Fruit fly (Drosophila melanogaster) whole organism, embryonic: ENCODE data around the gene Cdc7.

Experiments used
- Abd-B ChIP-seq: fragments of 200-800 bp; sonication (Bioruptor generic); optimal IDR thresholded peaks from 2 replicates; lab custom pipeline; 2018; ENCODE audit warnings: missing biosample characterization, mild to moderate bottlenecking, missing genetic modification characterization, moderate library complexity
- Antp ChIP-seq: fragments of 200-800 bp; sonication (Bioruptor generic); optimal IDR thresholded peaks from 3 replicates; lab custom pipeline; 2016; ENCODE audit warnings: missing biosample characterization, missing genetic modification characterization
- Atf6 ChIP-seq: fragments of 200-800 bp; sonication (Bioruptor generic); IDR thresholded peaks from 2 replicates; pipeline ENCODE4 v1.3.6; 2022; ENCODE audit warnings: missing biosample characterization, missing genetic modification characterization
- Blimp-1 ChIP-seq: fragments of 200-800 bp; sonication (Bioruptor generic); optimal IDR thresholded peaks from 3 replicates; lab custom pipeline; 2018; ENCODE audit warnings: missing biosample characterization, missing genetic modification characterization, mild to moderate bottlenecking, moderate library complexity, missing genetic modification reagents
- CG10147 ChIP-seq: fragments of 200-800 bp; sonication (Bioruptor generic); optimal IDR thresholded peaks from 2 replicates; lab custom pipeline; 2019; ENCODE audit warnings: missing biosample characterization, mild to moderate bottlenecking, missing genetic modification characterization, moderate library complexity
- CG10321 ChIP-seq: fragments of 200-800 bp; sonication (Bioruptor generic); IDR thresholded peaks from 2 replicates; pipeline ENCODE4 v1.3.6; 2022; ENCODE audit warnings: missing biosample characterization, missing genetic modification characterization
- CG10979 ChIP-seq: fragments of 200-800 bp; sonication (Bioruptor generic); optimal IDR thresholded peaks from 2 replicates; lab custom pipeline; 2018; ENCODE audit warnings: missing biosample characterization, mild to moderate bottlenecking, missing genetic modification characterization, moderate library complexity
- CG11085 ChIP-seq: fragments of 200-800 bp; sonication (Bioruptor generic); IDR thresholded peaks from 2 replicates; pipeline ENCODE4 v1.3.6; 2022; ENCODE audit warnings: missing biosample characterization, missing genetic modification characterization
- CG11456 ChIP-seq: fragments of 200-800 bp; sonication (Bioruptor generic); IDR thresholded peaks from 3 replicates; pipeline ENCODE4 v1.3.6; 2022; ENCODE audit warnings: missing biosample characterization, missing genetic modification characterization
- CG12071 ChIP-seq: fragments of 200-800 bp; sonication (Bioruptor generic); optimal IDR thresholded peaks from 3 replicates; lab custom pipeline; 2018; ENCODE audit warnings: missing biosample characterization, mild to moderate bottlenecking, missing genetic modification characterization
- CG12659 ChIP-seq: fragments of 200-800 bp; sonication (Bioruptor generic); optimal IDR thresholded peaks from 3 replicates; lab custom pipeline; 2017; ENCODE audit warnings: mild to moderate bottlenecking, missing biosample characterization, missing genetic modification reagents, missing genetic modification characterization
- CG13287 ChIP-seq: fragments of 200-800 bp; sonication (Bioruptor generic); IDR thresholded peaks from 2 replicates; pipeline ENCODE4 v1.3.6; 2022; ENCODE audit warnings: missing biosample characterization, missing genetic modification characterization; ENCODE audit not compliant: partially characterized antibody
- CG1832 ChIP-seq: fragments of 200-800 bp; sonication (Bioruptor generic); optimal IDR thresholded peaks from 2 replicates; lab custom pipeline; 2017; ENCODE audit warnings: missing biosample characterization, mild to moderate bottlenecking, missing genetic modification characterization, inconsistent platforms
- CG2712 ChIP-seq: fragments of 200-800 bp; optimal IDR thresholded peaks from 3 replicates; lab custom pipeline; 2019; ENCODE audit warnings: missing biosample characterization, mild to moderate bottlenecking, missing genetic modification characterization, moderate library complexity
- CG30403 ChIP-seq: fragments of 200-800 bp; sonication (Bioruptor generic); optimal IDR thresholded peaks from 3 replicates; lab custom pipeline; 2016; ENCODE audit warnings: missing biosample characterization, missing genetic modification characterization
- CG34376 ChIP-seq: fragments of 200-800 bp; sonication (Bioruptor generic); optimal IDR thresholded peaks from 2 replicates; lab custom pipeline; 2018; ENCODE audit warnings: missing biosample characterization, mild to moderate bottlenecking, missing genetic modification characterization
- CG3726 ChIP-seq: fragments of 200-800 bp; sonication (Bioruptor generic); IDR thresholded peaks from 3 replicates; pipeline ENCODE4, ENCODE4 v1.3.6; 2022; ENCODE audit warnings: missing biosample characterization, missing genetic modification characterization
- CG3847 ChIP-seq: fragments of 200-800 bp; sonication (Bioruptor generic); IDR thresholded peaks from 2 replicates; pipeline ENCODE4 v1.3.6; 2022; ENCODE audit warnings: missing biosample characterization, missing genetic modification characterization
- CG43689 ChIP-seq: fragments of 200-800 bp; sonication (Bioruptor generic); IDR thresholded peaks from 2 replicates; pipeline ENCODE4 v1.3.6; 2022; ENCODE audit warnings: missing biosample characterization, missing genetic modification characterization
- CG4707 ChIP-seq: fragments of 200-800 bp; sonication (Bioruptor generic); optimal IDR thresholded peaks from 2 replicates; lab custom pipeline; 2018; ENCODE audit warnings: missing biosample characterization, mild to moderate bottlenecking, missing genetic modification characterization, moderate library complexity
- CG9727 ChIP-seq: fragments of 200-800 bp; sonication (Bioruptor generic); optimal IDR thresholded peaks from 3 replicates; lab custom pipeline; 2017; ENCODE audit warnings: missing biosample characterization, mild to moderate bottlenecking, missing genetic modification characterization
- E2f1 ChIP-seq: fragments of 200-800 bp; sonication (Bioruptor generic); IDR thresholded peaks from 2 replicates; pipeline ENCODE4 v1.3.6; 2022; ENCODE audit warnings: missing biosample characterization, missing genetic modification characterization
- H2.0 ChIP-seq: fragments of 200-800 bp; sonication (Bioruptor generic); IDR thresholded peaks from 2 replicates; pipeline ENCODE4 v1.3.6; 2022; ENCODE audit warnings: missing biosample characterization, missing genetic modification characterization
- Lhr ChIP-seq: fragments of 200-800 bp; sonication (Bioruptor generic); optimal IDR thresholded peaks from 3 replicates; lab custom pipeline; 2017; ENCODE audit warnings: mild to moderate bottlenecking, missing biosample characterization, missing genetic modification reagents, missing genetic modification characterization
- MTF-1 ChIP-seq: fragments of 200-800 bp; sonication (Bioruptor generic); optimal IDR thresholded peaks from 2 replicates; lab custom pipeline; 2018; ENCODE audit warnings: missing biosample characterization, mild to moderate bottlenecking, missing genetic modification characterization, borderline replicate concordance
- Med ChIP-seq: fragments of 200-800 bp; sonication (Bioruptor generic); peaks from one replicate; lab custom pipeline; 2016; ENCODE audit warnings: missing biosample characterization, missing genetic modification characterization, mild to moderate bottlenecking, inconsistent platforms, moderate library complexity
- Meics ChIP-seq: fragments of 200-800 bp; sonication (Bioruptor generic); optimal IDR thresholded peaks from 2 replicates; lab custom pipeline; 2017; ENCODE audit warnings: missing biosample characterization, mild to moderate bottlenecking, missing genetic modification characterization
- NC2β ChIP-seq: fragments of 200-800 bp; sonication (Bioruptor generic); optimal IDR thresholded peaks from 2 replicates; lab custom pipeline; 2016; ENCODE audit warnings: missing biosample characterization, missing genetic modification characterization
- Pdp1 ChIP-seq, 2 experiments: fragments of 200-800 bp; sonication (Bioruptor generic); optimal IDR thresholded peaks; 3 replicates each; lab custom pipeline; 2016; ENCODE audit warnings: missing biosample characterization in 2 of 2, missing genetic modification characterization in 2 of 2, mild to moderate bottlenecking in 1 of 2, moderate library complexity in 1 of 2
- Rx ChIP-seq: fragments of 200-800 bp; sonication (Bioruptor generic); IDR thresholded peaks from 2 replicates; pipeline ENCODE4 v1.3.6; 2022; ENCODE audit warnings: missing biosample characterization, missing genetic modification characterization
- Sry-δ ChIP-seq: fragments of 200-800 bp; sonication (Bioruptor generic); optimal IDR thresholded peaks from 2 replicates; lab custom pipeline; 2016; ENCODE audit warnings: missing biosample characterization, missing genetic modification characterization
- Taf1 ChIP-seq: fragments of 200-800 bp; sonication (Bioruptor generic); IDR thresholded peaks from 2 replicates; pipeline ENCODE4 v1.3.6; 2022; ENCODE audit warnings: missing biosample characterization, missing genetic modification characterization
- bsh ChIP-seq, 2 experiments: fragments of 200-800 bp; sonication (Bioruptor generic); optimal IDR thresholded peaks; 2 replicates each; lab custom pipeline; 2017 to 2018; ENCODE audit warnings: mild to moderate bottlenecking in 2 of 2, missing biosample characterization in 2 of 2, missing genetic modification characterization in 2 of 2, moderate library complexity in 1 of 2
- da ChIP-seq: fragments of 200-800 bp; sonication (Bioruptor generic); optimal IDR thresholded peaks from 2 replicates; lab custom pipeline; 2016; ENCODE audit warnings: missing biosample characterization, missing genetic modification characterization
- dimm ChIP-seq: fragments of 200-800 bp; sonication (Bioruptor generic); IDR thresholded peaks from 2 replicates; pipeline ENCODE4 v1.3.6; 2022; ENCODE audit warnings: missing biosample characterization, missing genetic modification characterization
- eve ChIP-seq, 2 experiments: fragments of >200 bp; optimal IDR thresholded peaks; 2 replicates each; lab custom pipeline; 2017; ENCODE audit warnings: missing biosample characterization in 2 of 2, missing genetic modification characterization in 2 of 2
- gsb ChIP-seq: fragments of 200-800 bp; sonication (Bioruptor generic); IDR thresholded peaks from 2 replicates; pipeline ENCODE4 v1.3.6; 2022; ENCODE audit warnings: missing biosample characterization, missing genetic modification characterization
- ham ChIP-seq: fragments of 200-800 bp; sonication (Bioruptor generic); IDR thresholded peaks from 2 replicates; pipeline ENCODE4 v1.3.6; 2022; ENCODE audit warnings: missing biosample characterization, missing genetic modification characterization
- hb ChIP-seq: fragments of 200-800 bp; sonication (Bioruptor generic); IDR thresholded peaks from 3 replicates; pipeline ENCODE4 v1.3.6; 2022; ENCODE audit warnings: missing biosample characterization, missing genetic modification characterization; ENCODE audit not compliant: partially characterized antibody
- ken ChIP-seq: fragments of 200-800 bp; sonication (Bioruptor generic); IDR thresholded peaks from 3 replicates; pipeline ENCODE4 v1.3.6; 2022; ENCODE audit warnings: missing biosample characterization, missing genetic modification characterization
- lilli ChIP-seq: fragments of 200-800 bp; sonication (Bioruptor generic); optimal IDR thresholded peaks from 3 replicates; lab custom pipeline; 2016; ENCODE audit warnings: missing biosample characterization, missing genetic modification characterization
- lola ChIP-seq, 3 experiments: fragments of >200 bp in 2 of 3; fragments of 200-800 bp in 1 of 3; sonication (Bioruptor generic) in 1 of 3; optimal IDR thresholded peaks; 2 replicates each; lab custom pipeline; 2017 to 2019; ENCODE audit warnings: missing biosample characterization in 3 of 3, missing genetic modification characterization in 3 of 3, mild to moderate bottlenecking in 1 of 3, moderate library complexity in 1 of 3
- p53 ChIP-seq: fragments of 200-800 bp; sonication (Bioruptor generic); optimal IDR thresholded peaks from 2 replicates; lab custom pipeline; 2016; ENCODE audit warnings: missing biosample characterization, missing genetic modification characterization
- pita ChIP-seq: fragments of 200-800 bp; sonication (Bioruptor generic); optimal IDR thresholded peaks from 2 replicates; lab custom pipeline; 2017; ENCODE audit warnings: missing biosample characterization, mild to moderate bottlenecking, missing genetic modification characterization
- pzg ChIP-seq: fragments of 200-800 bp; sonication (Bioruptor generic); optimal IDR thresholded peaks from 3 replicates; lab custom pipeline; 2018; ENCODE audit warnings: missing biosample characterization, mild to moderate bottlenecking, missing genetic modification characterization, moderate library complexity
- rib ChIP-seq: fragments of 200-800 bp; sonication (Bioruptor generic); IDR thresholded peaks from 2 replicates; pipeline ENCODE4 v1.3.6; 2022; ENCODE audit warnings: missing biosample characterization, missing genetic modification characterization
- row ChIP-seq: fragments of 200-800 bp; sonication (Bioruptor generic); IDR thresholded peaks from 3 replicates; pipeline ENCODE4 v1.3.6; 2022; ENCODE audit warnings: missing biosample characterization, missing genetic modification characterization
- sqz ChIP-seq: fragments of 200-800 bp; sonication (Bioruptor generic); optimal IDR thresholded peaks from 3 replicates; lab custom pipeline; 2018; ENCODE audit warnings: missing biosample characterization, mild to moderate bottlenecking, missing genetic modification characterization
- usp ChIP-seq: fragments of >200 bp; optimal IDR thresholded peaks from 2 replicates; lab custom pipeline; 2017; ENCODE audit warnings: missing biosample characterization, missing genetic modification characterization
- z ChIP-seq: fragments of 200-800 bp; sonication (Bioruptor generic); IDR thresholded peaks from 3 replicates; pipeline ENCODE4 v1.3.6; 2022; ENCODE audit warnings: missing biosample characterization, missing genetic modification characterization

The Cdc7 gene

dm6 chrX:6677826-6678489, 23.6 kb downstream of the Cdc7 start, which contains the start of gene Fum1:
TSS of gene Fum1 (plus strand) at chrX:6678424.
- TF ChIP-seq CG4707 (GFP tag; lab: Kevin White, UChicago): no peak
- no peak for TF ChIP-seq eve (GFP tag; optimal IDR thresholded peaks at IDR 0.05; lab: Kevin White, UChicago)
- TF ChIP-seq CG9727 (GFP tag; lab: Kevin White, UChicago): no peak
- no peak for TF ChIP-seq sqz (GFP tag; lab: Kevin White, UChicago)
- TF ChIP-seq Lhr (GFP tag; lab: Kevin White, UChicago): no peak
- peak; percentile 96 for TF ChIP-seq Sry-δ
- TF ChIP-seq MTF-1 (GFP tag; lab: Kevin White, UChicago): no peak
- no peak for TF ChIP-seq H2.0 (GFP tag; lab: Robert Waterston, UW)
- TF ChIP-seq Med: peak; percentile 45
- no peak for TF ChIP-seq NC2β (GFP tag; lab: Kevin White, UChicago)
- no peak for TF ChIP-seq bsh (GFP tag; optimal IDR thresholded peaks at IDR 0.05; lab: Kevin White, UChicago)
- no peak for TF ChIP-seq CG43689 (GFP tag; lab: Robert Waterston, UW)
- peak; percentile 44 for TF ChIP-seq CG12659 (GFP tag; lab: Kevin White, UChicago)
- no peak for TF ChIP-seq z
- TF ChIP-seq Blimp-1: no peak
- no peak for TF ChIP-seq CG12071 (GFP tag; lab: Kevin White, UChicago)
- no peak for TF ChIP-seq Abd-B (GFP tag; lab: Kevin White, UChicago)
- no peak for TF ChIP-seq Meics
- peak; percentile 40 for TF ChIP-seq CG34376 (GFP tag; lab: Kevin White, UChicago)
- peak; percentile 78; the same call in 2 of the 3 replicates for TF ChIP-seq hb
- TF ChIP-seq CG3726: no peak
- peak; percentile 43 for TF ChIP-seq CG2712 (tag; lab: Kevin White, UChicago)
- no peak for TF ChIP-seq dimm (GFP tag; lab: Robert Waterston, UW)
- no peak for TF ChIP-seq p53 (GFP tag; lab: Kevin White, UChicago)
- TF ChIP-seq gsb (GFP tag; lab: Robert Waterston, UW): no peak
- TF ChIP-seq CG10147 (GFP tag; lab: Kevin White, UChicago): peak; percentile 16
- peak; percentile 78 for TF ChIP-seq row (GFP tag; lab: Robert Waterston, UW)
- peak; percentile 94 for TF ChIP-seq CG13287 (GFP tag; lab: Robert Waterston, UW)
- TF ChIP-seq pzg: peak; percentile 63
- no peak for TF ChIP-seq CG11456 (GFP tag; lab: Robert Waterston, UW)
- TF ChIP-seq ken (GFP tag; lab: Robert Waterston, UW): no peak
- TF ChIP-seq da (GFP tag; lab: Kevin White, UChicago): peak; percentile 23
- no peak for TF ChIP-seq Rx (GFP tag; lab: Robert Waterston, UW)
- peak in 1 of 2 experiments; percentile 81 for TF ChIP-seq Pdp1 (GFP tag; optimal IDR thresholded peaks at IDR 0.05; lab: Kevin White, UChicago)
- peak; percentile 41 for TF ChIP-seq lilli (GFP tag; lab: Kevin White, UChicago)
- no peak for TF ChIP-seq lola (GFP tag; optimal IDR thresholded peaks at IDR 0.05; lab: Kevin White, UChicago)
- TF ChIP-seq CG30403: peak; percentile 30
- TF ChIP-seq CG1832: no peak
- no peak for TF ChIP-seq Antp
- no peak for TF ChIP-seq CG10979 (tag; lab: Kevin White, UChicago)
- TF ChIP-seq usp (GFP tag; lab: Kevin White, UChicago): no peak
- TF ChIP-seq pita: no peak
- TF ChIP-seq CG3847 (GFP tag; lab: Robert Waterston, UW): no peak
- no peak for TF ChIP-seq CG10321 (GFP tag; lab: Robert Waterston, UW)
- no peak for TF ChIP-seq E2f1 (GFP tag; lab: Robert Waterston, UW)
- no peak for TF ChIP-seq ham (GFP tag; lab: Robert Waterston, UW)
- no peak for TF ChIP-seq rib (GFP tag; lab: Robert Waterston, UW)
- no peak for TF ChIP-seq Atf6 (GFP tag; lab: Robert Waterston, UW)
- TF ChIP-seq Taf1 (GFP tag; lab: Robert Waterston, UW): no peak
- no peak for TF ChIP-seq CG11085
